Worm (Caenorhabditis elegans) whole organism, late embryonic: Measurements from ENCODE around the gene acl-5.

Experiments
- C08G9.2 ChIP-seq: sonication (generic microtip); optimal IDR thresholded peaks from 2 replicates; lab custom pipeline; 2016; ENCODE audit warnings: mild to moderate bottlenecking, missing genetic modification characterization, moderate library complexity, missing compliant biosample characterization
- K09A11.1 ChIP-seq: sonication (generic microtip); optimal IDR thresholded peaks from 2 replicates; lab custom pipeline; 2017; ENCODE audit warnings: antibody characterized with exemption, mild to moderate bottlenecking, missing genetic modification characterization, missing compliant biosample characterization; ENCODE audit not compliant: insufficient read depth
- T23F11.4 ChIP-seq: fragments of 200-800 bp; sonication (Bioruptor generic); optimal IDR thresholded peaks from 2 replicates; lab custom pipeline; 2018; ENCODE audit warnings: mild to moderate bottlenecking, missing genetic modification characterization, missing compliant biosample characterization
- Y22D7AL.16 ChIP-seq: sonication (generic microtip); optimal IDR thresholded peaks from 2 replicates; lab custom pipeline; 2016; ENCODE audit warnings: missing genetic modification characterization, missing compliant biosample characterization
- ceh-14 ChIP-seq: sonication (generic microtip); optimal IDR thresholded peaks from 2 replicates; lab custom pipeline; 2016; ENCODE audit warnings: missing genotype, missing genetic modification characterization, missing compliant biosample characterization
- ceh-30 ChIP-seq: fragments of 150-350 bp; optimal IDR thresholded peaks from 2 replicates; lab custom pipeline; 2014; ENCODE audit warnings: missing biosample characterization, missing genetic modification characterization
- ceh-31 ChIP-seq: sonication (generic microtip); optimal IDR thresholded peaks from 2 replicates; lab custom pipeline; 2016; ENCODE audit warnings: missing genetic modification characterization, missing compliant biosample characterization
- ceh-34 ChIP-seq: sonication (generic microtip); optimal IDR thresholded peaks from 2 replicates; lab custom pipeline; 2016; ENCODE audit warnings: mild to moderate bottlenecking, missing genetic modification characterization, missing compliant biosample characterization
- ceh-45 ChIP-seq: fragments of 200-800 bp; sonication (Bioruptor generic); IDR thresholded peaks from 2 replicates; pipeline ENCODE4 v1.3.6; 2022; ENCODE audit warnings: missing genetic modification reagents, missing genetic modification characterization, missing compliant biosample characterization
- ceh-48 ChIP-seq: sonication (generic microtip); optimal IDR thresholded peaks from 2 replicates; lab custom pipeline; 2016; ENCODE audit warnings: missing genetic modification characterization, inconsistent platforms, missing compliant biosample characterization
- dmd-4 ChIP-seq: sonication (generic microtip); optimal IDR thresholded peaks from 2 replicates; lab custom pipeline; 2016; ENCODE audit warnings: borderline replicate concordance, missing genetic modification characterization, missing compliant biosample characterization
- elt-2 ChIP-seq: sonication (generic microtip); optimal IDR thresholded peaks from 2 replicates; lab custom pipeline; 2016; ENCODE audit warnings: missing genetic modification reagents, missing genetic modification characterization, missing compliant biosample characterization
- elt-4 ChIP-seq: sonication (generic microtip); optimal IDR thresholded peaks from 2 replicates; lab custom pipeline; 2016; ENCODE audit warnings: missing genetic modification characterization, missing compliant biosample characterization
- fkh-10 ChIP-seq: fragments of 150-350 bp; optimal IDR thresholded peaks from 2 replicates; lab custom pipeline; 2014; ENCODE audit warnings: missing biosample characterization, missing genetic modification reagents, missing genetic modification characterization
- fkh-6 ChIP-seq: sonication (generic microtip); optimal IDR thresholded peaks from 2 replicates; lab custom pipeline; 2016; ENCODE audit warnings: missing genetic modification characterization, missing compliant biosample characterization
- hlh-30 ChIP-seq: sonication (generic microtip); optimal IDR thresholded peaks from 2 replicates; lab custom pipeline; 2017; ENCODE audit warnings: antibody characterized with exemption, missing genetic modification characterization, missing compliant biosample characterization; ENCODE audit not compliant: insufficient read depth
- hlh-6 ChIP-seq: sonication (generic microtip); optimal IDR thresholded peaks from 2 replicates; lab custom pipeline; 2016; ENCODE audit warnings: missing genotype, missing genetic modification characterization, missing compliant biosample characterization
- hlh-8 ChIP-seq: sonication (generic microtip); optimal IDR thresholded peaks from 2 replicates; lab custom pipeline; 2016; ENCODE audit warnings: missing genotype, missing genetic modification characterization, missing compliant biosample characterization
- lin-11 ChIP-seq: fragments of 200-800 bp; sonication (Bioruptor generic); optimal IDR thresholded peaks from 2 replicates; lab custom pipeline; 2018; ENCODE audit warnings: mild to moderate bottlenecking, missing genetic modification characterization, missing compliant biosample characterization
- mec-3 ChIP-seq: sonication (generic microtip); optimal IDR thresholded peaks from 2 replicates; lab custom pipeline; 2016; ENCODE audit warnings: borderline replicate concordance, missing genetic modification characterization, missing compliant biosample characterization
- nfya-1 ChIP-seq: sonication (generic microtip); optimal IDR thresholded peaks from 2 replicates; lab custom pipeline; 2017; ENCODE audit warnings: missing genetic modification characterization, mild to moderate bottlenecking, missing compliant biosample characterization, antibody characterized with exemption, moderate library complexity
- npax-4 ChIP-seq: sonication (generic microtip); optimal IDR thresholded peaks from 2 replicates; lab custom pipeline; 2016; ENCODE audit warnings: missing genetic modification characterization, missing compliant biosample characterization
- odd-2 ChIP-seq: sonication (generic microtip); optimal IDR thresholded peaks from 2 replicates; lab custom pipeline; 2017; ENCODE audit warnings: antibody characterized with exemption, mild to moderate bottlenecking, missing genetic modification characterization, missing compliant biosample characterization
- pag-3 ChIP-seq: sonication (generic microtip); optimal IDR thresholded peaks from 2 replicates; lab custom pipeline; 2016; ENCODE audit warnings: missing compliant biosample characterization, missing genetic modification characterization, borderline replicate concordance
- pha-2 ChIP-seq: sonication (generic microtip); optimal IDR thresholded peaks from 2 replicates; lab custom pipeline; 2017; ENCODE audit warnings: mild to moderate bottlenecking, missing genetic modification characterization, missing compliant biosample characterization
- pqm-1 ChIP-seq: sonication (generic microtip); optimal IDR thresholded peaks from 2 replicates; lab custom pipeline; 2016; ENCODE audit warnings: missing genetic modification characterization, missing compliant biosample characterization
- pros-1 ChIP-seq: fragments of 150-350 bp; optimal IDR thresholded peaks from 2 replicates; lab custom pipeline; 2014; ENCODE audit warnings: missing biosample characterization, missing genetic modification reagents, missing genetic modification characterization
- ref-2 ChIP-seq: sonication (generic microtip); optimal IDR thresholded peaks from 2 replicates; lab custom pipeline; 2016; ENCODE audit warnings: missing genetic modification characterization, missing compliant biosample characterization
- rnt-1 ChIP-seq: sonication (generic microtip); optimal IDR thresholded peaks from 2 replicates; lab custom pipeline; 2016; ENCODE audit warnings: missing genetic modification characterization, missing compliant biosample characterization
- sdc-2 ChIP-seq: sonication (generic microtip); optimal IDR thresholded peaks from 2 replicates; lab custom pipeline; 2016; ENCODE audit warnings: missing genotype, missing genetic modification characterization, missing compliant biosample characterization
- syd-9 ChIP-seq: sonication (generic microtip); optimal IDR thresholded peaks from 2 replicates; lab custom pipeline; 2016; ENCODE audit warnings: mild to moderate bottlenecking, missing genetic modification characterization, moderate library complexity, missing compliant biosample characterization
- tbx-2 ChIP-seq: sonication (generic microtip); optimal IDR thresholded peaks from 2 replicates; lab custom pipeline; 2016; ENCODE audit warnings: missing genetic modification characterization, missing compliant biosample characterization
- ttx-3 ChIP-seq: sonication (generic microtip); optimal IDR thresholded peaks from 2 replicates; lab custom pipeline; 2016; ENCODE audit warnings: missing genetic modification reagents, missing genetic modification characterization, missing compliant biosample characterization
- unc-3 ChIP-seq, 2 experiments: fragments of 200-800 bp in 1 of 2; sonication (Bioruptor generic) in 1 of 2; sonication (generic microtip) in 1 of 2; conservative IDR thresholded peaks in 1 of 2; optimal IDR thresholded peaks in 1 of 2; 2 replicates each; pipeline versions ENCODE4 v1.3.6 to Lab custom; 2016 to 2022; ENCODE audit warnings: missing compliant biosample characterization in 2 of 2, missing genetic modification characterization in 2 of 2, missing genetic modification reagents in 1 of 2
- unc-42 ChIP-seq: sonication (generic microtip); optimal IDR thresholded peaks from 2 replicates; lab custom pipeline; 2016; ENCODE audit warnings: missing genotype, missing genetic modification characterization, missing compliant biosample characterization
- unc-55 ChIP-seq: sonication (generic microtip); optimal IDR thresholded peaks from 2 replicates; lab custom pipeline; 2017; ENCODE audit warnings: missing biosample characterization, missing genetic modification reagents, missing genetic modification characterization
- ztf-16 ChIP-seq: sonication (generic microtip); optimal IDR thresholded peaks from 2 replicates; lab custom pipeline; 2017; ENCODE audit warnings: missing genetic modification characterization, missing compliant biosample characterization

The acl-5 gene

DNA sequence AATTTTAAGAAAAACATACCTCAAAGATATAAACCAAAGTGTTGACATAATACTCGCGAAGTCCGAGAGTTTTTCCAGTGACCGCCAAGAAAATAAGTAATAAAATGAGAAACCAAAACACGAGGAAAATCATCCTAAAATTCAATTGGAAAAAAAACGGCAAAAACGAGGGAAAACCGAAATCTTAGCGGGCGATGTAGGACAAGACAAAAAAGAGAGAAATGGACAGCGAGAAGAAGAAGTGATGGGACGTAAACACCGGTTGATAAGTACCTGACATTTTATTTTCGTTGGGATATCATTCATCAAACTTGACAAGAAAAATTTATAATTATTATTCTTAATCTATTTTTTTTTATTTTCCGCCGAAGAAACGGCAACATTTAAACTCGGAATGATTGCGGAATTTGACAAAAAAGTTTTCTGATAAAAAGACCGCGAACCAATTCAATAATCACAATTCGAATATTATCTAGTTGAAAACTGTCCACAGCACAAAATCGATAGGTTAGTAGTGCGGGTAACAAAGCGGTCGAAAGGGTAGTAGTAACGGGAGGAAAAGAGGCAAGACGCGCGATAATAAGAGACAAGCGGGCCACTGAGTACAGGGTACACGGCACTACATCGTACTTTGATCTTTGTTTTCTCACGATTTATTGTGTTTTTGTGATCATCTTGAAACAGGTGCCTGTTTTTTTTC is at the start of gene acl-5:
Gene acl-5 (minus strand): TSS at position 134 of the 700 bp plus-strand sequence.
- TF ChIP-seq pag-3 (tag; lab: Kevin White, UChicago) (no peak), pqm-1 (tag; lab: Kevin White, UChicago) (no peak)

DNA sequence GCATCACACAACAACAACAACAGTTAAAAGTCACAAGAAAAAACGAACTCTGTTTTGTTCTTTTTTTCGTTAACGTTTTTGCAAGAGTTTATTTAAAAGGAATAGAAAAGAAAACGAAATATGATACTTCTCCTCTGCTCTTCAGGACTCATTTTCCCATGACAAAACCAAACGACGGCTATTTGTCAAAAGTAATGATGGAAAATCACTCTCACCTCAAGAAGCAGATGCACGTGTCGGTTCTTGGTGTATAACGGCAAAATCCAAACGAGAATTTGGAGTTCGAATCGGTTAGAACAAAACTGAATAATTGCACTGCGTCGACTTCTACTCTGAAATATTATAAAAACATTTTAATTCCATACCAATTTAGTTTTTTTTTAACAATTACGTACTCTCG is 49.7 kb upstream of the acl-5 start:
- no peak for TF ChIP-seq ztf-16 (tag; lab: Kevin White, UChicago)
- TF ChIP-seq ceh-30 (tag; lab: Kevin White, UChicago) = no peak
- no peak for TF ChIP-seq ceh-48 (tag; lab: Kevin White, UChicago)
- TF ChIP-seq ceh-45 (GFP tag; lab: Robert Waterston, UW) = no peak
- TF ChIP-seq lin-11 (tag; lab: Kevin White, UChicago) = no peak
- TF ChIP-seq elt-4 (tag; lab: Kevin White, UChicago) = no peak
- TF ChIP-seq K09A11.1 (tag; lab: Kevin White, UChicago) = no peak
- TF ChIP-seq unc-3 (GFP tag; conservative IDR thresholded peaks at IDR 0.05; lab: Robert Waterston, UW) = no peak
- TF ChIP-seq unc-3 (tag; optimal IDR thresholded peaks at IDR 0.05; lab: Kevin White, UChicago) = no peak
- TF ChIP-seq ttx-3 = no peak
- no peak for TF ChIP-seq fkh-10 (GFP tag; lab: Kevin White, UChicago)
- no peak for TF ChIP-seq elt-2 (tag; lab: Kevin White, UChicago)
- TF ChIP-seq dmd-4 = no peak
- no peak for TF ChIP-seq pros-1
- no peak for TF ChIP-seq pqm-1 (tag; lab: Kevin White, UChicago)
- TF ChIP-seq syd-9 (tag; lab: Kevin White, UChicago) = no peak
- no peak for TF ChIP-seq mec-3 (tag; lab: Kevin White, UChicago)
- no peak for TF ChIP-seq unc-55
- TF ChIP-seq hlh-8 = no peak

DNA sequence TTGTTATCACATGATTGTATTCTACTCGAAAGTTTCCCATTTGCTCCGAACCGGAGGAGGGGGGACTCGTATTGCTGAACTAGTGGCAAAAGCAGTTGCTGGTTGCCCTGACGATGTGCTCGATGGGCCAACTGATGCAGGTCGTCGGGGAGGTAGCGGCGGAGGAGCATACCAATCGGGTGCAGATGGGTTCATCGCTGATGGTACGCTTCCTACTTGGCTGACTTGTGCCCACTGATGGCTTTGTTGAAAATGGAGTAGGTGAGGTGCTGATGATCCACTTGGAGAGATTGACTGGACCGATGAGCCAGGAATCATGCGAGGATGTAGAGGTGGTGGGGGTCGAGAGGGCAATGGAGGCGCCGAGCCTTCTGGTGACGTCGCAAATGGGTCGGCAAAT is 46.3 kb upstream of the acl-5 start:
- peak; percentile 35 for TF ChIP-seq elt-4 (tag; lab: Kevin White, UChicago)
- TF ChIP-seq Y22D7AL.16 = no peak
- no peak for TF ChIP-seq C08G9.2 (tag; lab: Kevin White, UChicago)
- TF ChIP-seq ceh-45 (GFP tag; lab: Robert Waterston, UW) = no peak

DNA sequence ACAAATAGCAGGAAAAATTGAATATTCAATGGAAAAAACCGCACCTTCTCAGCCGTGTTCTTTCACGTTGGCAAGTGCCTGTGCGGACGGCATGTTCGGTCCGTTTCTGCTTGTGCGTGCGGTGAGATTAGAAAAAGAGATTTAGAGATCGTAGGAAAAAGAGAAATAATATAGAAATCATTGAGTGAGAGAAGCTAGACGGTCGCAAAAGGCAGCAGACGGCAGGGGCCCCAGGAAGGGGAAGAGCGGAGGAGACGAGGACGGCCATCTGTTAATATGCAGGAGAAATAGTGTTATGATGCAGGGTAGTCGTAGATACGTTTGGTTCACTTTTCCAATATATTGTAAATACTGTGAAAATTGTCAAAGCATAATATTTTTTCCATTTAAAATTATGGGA is 45.3 kb upstream of the acl-5 start, which contains the start of gene Y49A10A.2:
Gene Y49A10A.2 (minus strand): TSS at position 109 of the 400 bp plus-strand sequence.
- TF ChIP-seq T23F11.4 (GFP tag; lab: Kevin White, UChicago) (no peak), rnt-1 (tag; lab: Kevin White, UChicago) (peak; percentile 12), npax-4 (no peak), pha-2 (tag; lab: Kevin White, UChicago) (no peak), hlh-30 (tag; lab: Kevin White, UChicago) (no peak), ceh-31 (tag; lab: Kevin White, UChicago) (peak; percentile 69), odd-2 (tag; lab: Kevin White, UChicago) (no peak), C08G9.2 (tag; lab: Kevin White, UChicago) (no peak), Y22D7AL.16 (no peak), unc-42 (tag; lab: Kevin White, UChicago) (peak; percentile 45), hlh-6 (peak; percentile 27), pag-3 (tag; lab: Kevin White, UChicago) (no peak), elt-2 (tag; lab: Kevin White, UChicago) (peak; percentile 53), hlh-8 (peak; percentile 62), tbx-2 (tag; lab: Kevin White, UChicago) (peak; percentile 36), fkh-6 (tag; lab: Kevin White, UChicago) (no peak), ref-2 (tag; lab: Kevin White, UChicago) (peak; percentile 39), nfya-1 (tag; lab: Kevin White, UChicago) (peak; percentile 61), ceh-14 (tag; lab: Kevin White, UChicago) (peak; percentile 13), elt-4 (tag; lab: Kevin White, UChicago) (no peak), unc-3 (GFP tag; conservative IDR thresholded peaks at IDR 0.05; lab: Robert Waterston, UW) (no peak), unc-3 (tag; optimal IDR thresholded peaks at IDR 0.05; lab: Kevin White, UChicago) (no peak), sdc-2 (peak; percentile 80), ceh-34 (tag; lab: Kevin White, UChicago) (peak; percentile 48), pros-1 (peak; percentile 42)
